Worm (Caenorhabditis elegans): ENCODE measurements around the gene ZK112.4.

- no peak for TF ChIP-seq aly-2 (tag; optimal IDR thresholded peaks at IDR 0.05)
- no peak for TF ChIP-seq blmp-1 (tag; optimal IDR thresholded peaks at IDR 0.05; ENCODE audit: insufficient read depth)
- TF ChIP-seq nhr-10 (tag; optimal IDR thresholded peaks at IDR 0.05): no peak
- TF ChIP-seq nhr-6 (tag; optimal IDR thresholded peaks at IDR 0.05): no peak
- no peak for TF ChIP-seq elt-3 (tag; optimal IDR thresholded peaks at IDR 0.05)
Measured at ce11 chrIII:7723412-7724068, 6.3 kb downstream of the ZK112.4 start.

All from whole organism, L2 larva.